Comparison of ENCODE assay signal across 1 fruit fly cellular context in the genomic region with DNA sequence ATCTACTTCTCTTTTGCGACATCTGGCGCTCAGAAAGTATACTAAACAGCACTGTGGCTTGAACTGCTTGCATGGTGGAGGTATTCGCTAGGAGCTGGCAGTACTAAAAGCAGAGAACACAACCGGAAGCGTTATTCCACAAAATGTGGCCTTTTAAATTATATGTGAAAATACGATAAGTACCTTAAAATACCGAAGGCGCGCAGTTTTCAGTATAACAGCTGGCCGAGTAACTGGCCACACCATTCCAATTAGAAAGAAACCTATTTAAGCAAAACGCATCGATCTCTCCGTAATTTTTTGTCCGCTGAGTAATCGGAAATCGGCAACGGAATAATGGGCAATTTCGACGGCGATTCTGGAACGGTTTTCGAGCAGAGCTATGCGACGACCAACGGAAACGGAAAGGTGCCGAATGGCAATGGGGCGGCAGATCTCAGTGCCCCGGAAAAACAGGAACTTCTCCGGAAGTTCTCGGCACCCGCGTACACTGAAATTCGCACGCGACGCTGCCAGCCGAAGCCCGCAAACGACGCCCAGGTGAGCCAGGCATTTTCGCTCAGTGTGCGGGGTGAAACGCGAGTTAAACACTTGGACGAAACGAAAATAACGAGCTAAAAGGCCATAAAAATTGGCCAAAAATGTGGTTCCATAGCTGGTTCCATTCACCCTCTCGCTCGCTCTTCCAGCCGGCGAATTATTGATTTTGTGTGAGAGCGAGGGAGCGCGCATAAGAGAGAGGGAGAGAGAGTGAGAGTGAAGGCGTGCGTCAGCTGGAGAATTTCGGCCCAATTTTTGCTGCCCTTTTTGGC.
TF ChIP-seq lines count a peak whose summit lies in the region.

Gene lace, plus strand, starts transcription at position 243 of the 812 bp plus-strand sequence.

TF ChIP-seq in whole organism, embryonic, 481 proteins besides CTCF, POLR2A, EP300 and RAD21 (continued from another document and continues in another):
- TF ChIP-seq Stat92E (GFP tag; optimal IDR thresholded peaks at IDR 0.05; lab: Kevin White, UChicago) (no peak), z (GFP tag; IDR thresholded peaks at IDR 0.05; lab: Robert Waterston, UW) (0 out of 3 replicates have a peak, but pooled peaks have one; percentile 22), sqz (GFP tag; optimal IDR thresholded peaks at IDR 0.05; lab: Kevin White, UChicago) (no peak), abd-A (tag; optimal IDR thresholded peaks at IDR 0.05; lab: Kevin White, UChicago) (peak; percentile 48), CG4282 (GFP tag; optimal IDR thresholded peaks at IDR 0.05; lab: Kevin White, UChicago) (peak; percentile 73), CG8281 (tag; optimal IDR thresholded peaks at IDR 0.05; lab: Kevin White, UChicago) (peak; percentile 21), CG7745 (tag; optimal IDR thresholded peaks at IDR 0.05; lab: Kevin White, UChicago) (no peak), CG14667 (GFP tag; IDR thresholded peaks at IDR 0.05; lab: Robert Waterston, UW) (peak; percentile 53), repo (GFP tag; optimal IDR thresholded peaks at IDR 0.05; lab: Kevin White, UChicago) (peak; percentile 70), CG15696 (tag; optimal IDR thresholded peaks at IDR 0.05; lab: Kevin White, UChicago) (peak; percentile 47), stc (GFP tag; IDR thresholded peaks at IDR 0.05; lab: Robert Waterston, UW) (peak; percentile 79), fd102C (GFP tag; optimal IDR thresholded peaks at IDR 0.05; lab: Kevin White, UChicago) (peak; percentile 66), scrt (GFP tag; optimal IDR thresholded peaks at IDR 0.05; lab: Kevin White, UChicago) (peak; percentile 59), CG1024 (GFP tag; IDR thresholded peaks at IDR 0.05; lab: Robert Waterston, UW) (peak; percentile 71), CG7271 (tag; optimal IDR thresholded peaks at IDR 0.05; lab: Kevin White, UChicago) (peak; percentile 81), CG12236 (GFP tag; optimal IDR thresholded peaks at IDR 0.05; lab: Kevin White, UChicago) (peak; percentile 75), H15 (GFP tag; IDR thresholded peaks at IDR 0.05; lab: Robert Waterston, UW) (peak; percentile 84; the same call in 2 of the 3 replicates), CG9727 (GFP tag; optimal IDR thresholded peaks at IDR 0.05; lab: Kevin White, UChicago) (peak; percentile 72), Bteb2 (GFP tag; optimal IDR thresholded peaks at IDR 0.05; lab: Kevin White, UChicago) (peak; percentile 74), D (optimal IDR thresholded peaks at IDR 0.05; lab: Kevin White, UChicago) (no peak), D (GFP tag; optimal IDR thresholded peaks at IDR 0.05; lab: Kevin White, UChicago) (peak; percentile 64), Max (GFP tag; optimal IDR thresholded peaks at IDR 0.05; lab: Kevin White, UChicago) (peak; percentile 52), CG14965 (GFP tag; optimal IDR thresholded peaks at IDR 0.05; lab: Kevin White, UChicago; ENCODE audit: borderline replicate concordance) (peak; percentile 56), Atf-2 (GFP tag; optimal IDR thresholded peaks at IDR 0.05; lab: Kevin White, UChicago) (peak; percentile 74), vnd (GFP tag; IDR thresholded peaks at IDR 0.05; lab: Robert Waterston, UW; ENCODE audit: partially characterized antibody) (no peak), Jarid2 (GFP tag; optimal IDR thresholded peaks at IDR 0.05; lab: Kevin White, UChicago) (peak; percentile 70), nerfin-2 (GFP tag; IDR thresholded peaks at IDR 0.05; lab: Robert Waterston, UW; ENCODE audit: partially characterized antibody) (no peak), CG17361 (GFP tag; IDR thresholded peaks at IDR 0.05; lab: Robert Waterston, UW) (peak; percentile 45; the same call in 2 of the 3 replicates), Sin3A (optimal IDR thresholded peaks at IDR 0.05; lab: Kevin White, UChicago) (peak; percentile 46), br (optimal IDR thresholded peaks at IDR 0.05; lab: Kevin White, UChicago) (no peak), bbx (GFP tag; IDR thresholded peaks at IDR 0.05; lab: Robert Waterston, UW; ENCODE audit: partially characterized antibody) (peak; percentile 42; the same call in 1 of the 2 replicates), ranshi (GFP tag; IDR thresholded peaks at IDR 0.05; lab: Robert Waterston, UW) (peak; percentile 80), gro (GFP tag; optimal IDR thresholded peaks at IDR 0.05; lab: Kevin White, UChicago) (peak; percentile 74), MESR4 (GFP tag; optimal IDR thresholded peaks at IDR 0.05; lab: Kevin White, UChicago) (peak; percentile 73), Hr3 (GFP tag; optimal IDR thresholded peaks at IDR 0.05; lab: Kevin White, UChicago) (peak; percentile 58), CG4360 (GFP tag; IDR thresholded peaks at IDR 0.05; lab: Robert Waterston, UW) (peak; percentile 29; the same call in 1 of the 2 replicates), B-H2 (GFP tag; optimal IDR thresholded peaks at IDR 0.05; lab: Kevin White, UChicago) (peak; percentile 81), da (GFP tag; optimal IDR thresholded peaks at IDR 0.05; lab: Kevin White, UChicago) (peak; percentile 90), sim (GFP tag; IDR thresholded peaks at IDR 0.05; lab: Robert Waterston, UW) (peak; percentile 64; the same call in 1 of the 2 replicates), nom (GFP tag; optimal IDR thresholded peaks at IDR 0.05; lab: Kevin White, UChicago) (no peak), aop (GFP tag; IDR thresholded peaks at IDR 0.05; lab: Robert Waterston, UW) (peak; percentile 84), CG34422 (GFP tag; IDR thresholded peaks at IDR 0.05; lab: Robert Waterston, UW) (peak; percentile 81), maf-S (GFP tag; optimal IDR thresholded peaks at IDR 0.05; lab: Kevin White, UChicago) (peak; percentile 80), CG15514 (GFP tag; optimal IDR thresholded peaks at IDR 0.05; lab: Kevin White, UChicago) (peak; percentile 97), CG13775 (GFP tag; optimal IDR thresholded peaks at IDR 0.05; lab: Kevin White, UChicago) (peak; percentile 87), CG2712 (tag; optimal IDR thresholded peaks at IDR 0.05; lab: Kevin White, UChicago) (peak; percentile 73), CG4424 (GFP tag; optimal IDR thresholded peaks at IDR 0.05; lab: Kevin White, UChicago) (peak; percentile 71), run (tag; optimal IDR thresholded peaks at IDR 0.05; lab: Kevin White, UChicago) (peak; percentile 4), CG1832 (GFP tag; optimal IDR thresholded peaks at IDR 0.05; lab: Kevin White, UChicago) (peak; percentile 93), chm (GFP tag; IDR thresholded peaks at IDR 0.05; lab: Robert Waterston, UW) (peak; percentile 83), Sox100B (GFP tag; optimal IDR thresholded peaks at IDR 0.05; lab: Kevin White, UChicago) (peak; percentile 31), ewg (GFP tag; optimal IDR thresholded peaks at IDR 0.05; lab: Kevin White, UChicago) (peak; percentile 78), H2.0 (GFP tag; IDR thresholded peaks at IDR 0.05; lab: Robert Waterston, UW) (peak; percentile 83), ham (GFP tag; IDR thresholded peaks at IDR 0.05; lab: Robert Waterston, UW) (peak; percentile 76), kay (GFP tag; optimal IDR thresholded peaks at IDR 0.05; lab: Kevin White, UChicago) (no peak), CG16813 (GFP tag; IDR thresholded peaks at IDR 0.05; lab: Robert Waterston, UW; ENCODE audit: partially characterized antibody) (0 out of 3 replicates have a peak, but pooled peaks have one; percentile 30), Meics (GFP tag; optimal IDR thresholded peaks at IDR 0.05; lab: Kevin White, UChicago) (peak; percentile 81), CG10959 (GFP tag; IDR thresholded peaks at IDR 0.05; lab: Robert Waterston, UW) (peak; percentile 70), cwo (GFP tag; optimal IDR thresholded peaks at IDR 0.05; lab: Kevin White, UChicago) (no peak), dysf (GFP tag; IDR thresholded peaks at IDR 0.05; lab: Robert Waterston, UW) (peak; percentile 78), Sry-δ (GFP tag; optimal IDR thresholded peaks at IDR 0.05; lab: Kevin White, UChicago) (peak; percentile 61), Fer2 (tag; optimal IDR thresholded peaks at IDR 0.05; lab: Kevin White, UChicago) (peak; percentile 62), toy (GFP tag; IDR thresholded peaks at IDR 0.05; lab: Robert Waterston, UW) (peak; percentile 68; the same call in 1 of the 2 replicates), sima (GFP tag; optimal IDR thresholded peaks at IDR 0.05; lab: Kevin White, UChicago) (peak; percentile 28), nmo (GFP tag; optimal IDR thresholded peaks at IDR 0.05; lab: Kevin White, UChicago) (peak; percentile 79), CG6854 (GFP tag; optimal IDR thresholded peaks at IDR 0.05; lab: Kevin White, UChicago) (no peak), CG1603 (tag; optimal IDR thresholded peaks at IDR 0.05; lab: Kevin White, UChicago) (peak; percentile 92), Dip2 (GFP tag; IDR thresholded peaks at IDR 0.05; lab: Robert Waterston, UW) (peak; percentile 97), wdn (GFP tag; IDR thresholded peaks at IDR 0.05; lab: Robert Waterston, UW) (peak; percentile 66), CG2129 (GFP tag; IDR thresholded peaks at IDR 0.05; lab: Robert Waterston, UW; ENCODE audit: partially characterized antibody) (no peak), CG4707 (GFP tag; optimal IDR thresholded peaks at IDR 0.05; lab: Kevin White, UChicago) (peak; percentile 64), org-1 (GFP tag; optimal IDR thresholded peaks at IDR 0.05; lab: Kevin White, UChicago) (peak; percentile 47), CG7987 (GFP tag; optimal IDR thresholded peaks at IDR 0.05; lab: Kevin White, UChicago) (peak; percentile 92), Side (GFP tag; optimal IDR thresholded peaks at IDR 0.05; lab: Kevin White, UChicago) (peak; percentile 83), Blimp-1 (GFP tag; optimal IDR thresholded peaks at IDR 0.05; lab: Kevin White, UChicago) (peak; percentile 50), gfzf (GFP tag; optimal IDR thresholded peaks at IDR 0.05; lab: Kevin White, UChicago) (peak; percentile 97), CG30431 (GFP tag; optimal IDR thresholded peaks at IDR 0.05; lab: Kevin White, UChicago) (peak; percentile 78), luna (GFP tag; optimal IDR thresholded peaks at IDR 0.05; lab: Kevin White, UChicago) (peak; percentile 74), onecut (GFP tag; IDR thresholded peaks at IDR 0.05; lab: Robert Waterston, UW) (peak; percentile 82), usp (GFP tag; optimal IDR thresholded peaks at IDR 0.05; lab: Kevin White, UChicago) (no peak), dm (GFP tag; optimal IDR thresholded peaks at IDR 0.05; lab: Kevin White, UChicago) (peak; percentile 82), pros (GFP tag; optimal IDR thresholded peaks at IDR 0.05; lab: Kevin White, UChicago) (no peak), Tbp (GFP tag; optimal IDR thresholded peaks at IDR 0.05; lab: Kevin White, UChicago) (no peak), CG17359 (tag; optimal IDR thresholded peaks at IDR 0.05; lab: Kevin White, UChicago) (peak; percentile 60), CG4854 (GFP tag; optimal IDR thresholded peaks at IDR 0.05; lab: Kevin White, UChicago) (peak; percentile 73), BEAF-32 (GFP tag; optimal IDR thresholded peaks at IDR 0.05; lab: Kevin White, UChicago) (peak; percentile 47), CG11456 (GFP tag; IDR thresholded peaks at IDR 0.05; lab: Robert Waterston, UW) (peak; percentile 95), NfI (GFP tag; optimal IDR thresholded peaks at IDR 0.05; lab: Kevin White, UChicago) (peak; percentile 91), Elba2 (GFP tag; optimal IDR thresholded peaks at IDR 0.05; lab: Kevin White, UChicago) (peak; percentile 77), Mad (GFP tag; optimal IDR thresholded peaks at IDR 0.05; lab: Kevin White, UChicago) (peak; percentile 89), CG2199 (GFP tag; IDR thresholded peaks at IDR 0.05; lab: Robert Waterston, UW) (peak; percentile 97), CG10147 (GFP tag; optimal IDR thresholded peaks at IDR 0.05; lab: Kevin White, UChicago) (peak; percentile 60), insv (GFP tag; optimal IDR thresholded peaks at IDR 0.05; lab: Kevin White, UChicago) (peak; percentile 85 to 99), tio (GFP tag; optimal IDR thresholded peaks at IDR 0.05; lab: Kevin White, UChicago) (peak; percentile 71), Lhr (GFP tag; optimal IDR thresholded peaks at IDR 0.05; lab: Kevin White, UChicago) (peak; percentile 98), fd64A (GFP tag; optimal IDR thresholded peaks at IDR 0.05; lab: Kevin White, UChicago) (peak; percentile 35), slbo (GFP tag; IDR thresholded peaks at IDR 0.05; lab: Robert Waterston, UW) (peak; percentile 89), Spps (tag; optimal IDR thresholded peaks at IDR 0.05; lab: Kevin White, UChicago) (peak; percentile 9), cg (GFP tag; optimal IDR thresholded peaks at IDR 0.05; lab: Kevin White, UChicago) (no peak), CG13624 (GFP tag; optimal IDR thresholded peaks at IDR 0.05; lab: Kevin White, UChicago) (peak; percentile 86), amos (GFP tag; IDR thresholded peaks at IDR 0.05; lab: Robert Waterston, UW; ENCODE audit: partially characterized antibody) (peak; percentile 42; the same call in 1 of the 2 replicates), CG42726 (GFP tag; IDR thresholded peaks at IDR 0.05; lab: Robert Waterston, UW; ENCODE audit: partially characterized antibody) (peak; percentile 66; the same call in 1 of the 2 replicates), CG12071 (GFP tag; optimal IDR thresholded peaks at IDR 0.05; lab: Kevin White, UChicago) (peak; percentile 44), CG6813 (GFP tag; optimal IDR thresholded peaks at IDR 0.05; lab: Kevin White, UChicago) (peak; percentile 55), YL-1 (GFP tag; optimal IDR thresholded peaks at IDR 0.05; lab: Kevin White, UChicago) (peak; percentile 84), Ravus (GFP tag; IDR thresholded peaks at IDR 0.05; lab: Robert Waterston, UW) (0 out of 2 replicates have a peak, but pooled peaks have one; percentile 37), ssp (GFP tag; IDR thresholded peaks at IDR 0.05; lab: Robert Waterston, UW) (peak; percentile 76), Hr39 (optimal IDR thresholded peaks at IDR 0.05; lab: Kevin White, UChicago) (no peak), Dad (GFP tag; optimal IDR thresholded peaks at IDR 0.05; lab: Kevin White, UChicago) (peak; percentile 83), Hr51 (GFP tag; optimal IDR thresholded peaks at IDR 0.05; lab: Kevin White, UChicago) (peak; percentile 51 to 87), CG2875 (GFP tag; optimal IDR thresholded peaks at IDR 0.05; lab: Kevin White, UChicago) (peak; percentile 78), fru (optimal IDR thresholded peaks at IDR 0.05; lab: Kevin White, UChicago) (no peak), CG14441 (GFP tag; IDR thresholded peaks at IDR 0.05; lab: Robert Waterston, UW) (peak; percentile 72), CG10321 (GFP tag; IDR thresholded peaks at IDR 0.05; lab: Robert Waterston, UW) (peak; percentile 45), CG18619 (GFP tag; optimal IDR thresholded peaks at IDR 0.05; lab: Kevin White, UChicago) (peak; percentile 86), sug (tag; optimal IDR thresholded peaks at IDR 0.05; lab: Kevin White, UChicago) (peak; percentile 68), CG3163 (GFP tag; optimal IDR thresholded peaks at IDR 0.05; lab: Kevin White, UChicago) (peak; percentile 74), ATbp (GFP tag; optimal IDR thresholded peaks at IDR 0.05; lab: Kevin White, UChicago) (peak; percentile 56)
